Worm (Caenorhabditis elegans) whole organism, L3 larva: ENCODE data around the gene cids-1.
A peak's percentile ranks its signal among the peaks of the same experiment; 100 is the strongest.

Experiments used
- R02D3.7 ChIP-seq: fragments of 150-350 bp; optimal IDR thresholded peaks from 2 replicates; lab custom pipeline; 2014; ENCODE audit warnings: missing biosample characterization, missing genetic modification characterization
- aly-2 ChIP-seq: fragments of 150-350 bp; optimal IDR thresholded peaks from 2 replicates; lab custom pipeline; 2014; ENCODE audit warnings: missing biosample characterization, missing genetic modification characterization
- ceh-16 ChIP-seq: sonication (generic microtip); optimal IDR thresholded peaks from 2 replicates; lab custom pipeline; 2017; ENCODE audit warnings: missing biosample characterization, missing genetic modification characterization
- ceh-82 ChIP-seq: fragments of 150-350 bp; optimal IDR thresholded peaks from 2 replicates; lab custom pipeline; 2014; ENCODE audit warnings: missing biosample characterization, missing genetic modification characterization
- ceh-9 ChIP-seq: sonication (generic microtip); optimal IDR thresholded peaks from 2 replicates; lab custom pipeline; 2018; ENCODE audit warnings: missing biosample characterization, missing genetic modification characterization
- egl-5 ChIP-seq: fragments of 150-350 bp; optimal IDR thresholded peaks from 2 replicates; lab custom pipeline; 2017; ENCODE audit warnings: missing biosample characterization, missing genetic modification reagents, missing genetic modification characterization, inconsistent platforms
- elt-2 ChIP-seq: sonication (generic microtip); optimal IDR thresholded peaks from 2 replicates; lab custom pipeline; 2016; ENCODE audit warnings: missing genetic modification reagents, mild to moderate bottlenecking, missing genetic modification characterization, missing compliant biosample characterization
- elt-3 ChIP-seq, 3 experiments: fragments of 150-350 bp in 1 of 3; sonication (generic microtip) in 2 of 3; optimal IDR thresholded peaks; 2 replicates in 2 of 3; 4 replicates in 1 of 3; lab custom pipeline; 2014 to 2017; ENCODE audit warnings: missing biosample characterization in 3 of 3, missing genetic modification characterization in 3 of 3
- fkh-10 ChIP-seq: sonication (generic microtip); optimal IDR thresholded peaks from 2 replicates; lab custom pipeline; 2017; ENCODE audit warnings: missing biosample characterization, missing genetic modification reagents, missing genetic modification characterization
- fos-1 ChIP-seq: fragments of 150-350 bp; optimal IDR thresholded peaks from 2 replicates; lab custom pipeline; 2014; ENCODE audit warnings: missing biosample characterization, missing genetic modification characterization
- hmg-11 ChIP-seq: sonication (generic microtip); optimal IDR thresholded peaks from 2 replicates; lab custom pipeline; 2016; ENCODE audit warnings: missing genetic modification characterization, missing compliant biosample characterization
- jun-1 ChIP-seq: fragments of 150-350 bp; optimal IDR thresholded peaks from 2 replicates; lab custom pipeline; 2014; ENCODE audit warnings: missing biosample characterization, missing genetic modification reagents, missing genetic modification characterization
- lin-15B ChIP-seq: fragments of 150-350 bp; optimal IDR thresholded peaks from 2 replicates; lab custom pipeline; 2014; ENCODE audit warnings: missing biosample characterization, missing genetic modification characterization
- lin-39 ChIP-seq: fragments of 150-350 bp; optimal IDR thresholded peaks from 2 replicates; lab custom pipeline; 2018; ENCODE audit warnings: missing biosample characterization, missing genetic modification reagents, missing genetic modification characterization
- lsy-12 ChIP-seq: sonication (generic microtip); optimal IDR thresholded peaks from 2 replicates; lab custom pipeline; 2016; ENCODE audit warnings: mild to moderate bottlenecking, missing genetic modification characterization, missing compliant biosample characterization
- mdl-1 ChIP-seq: fragments of 150-350 bp; optimal IDR thresholded peaks from 2 replicates; lab custom pipeline; 2014; ENCODE audit warnings: missing biosample characterization, missing genetic modification characterization
- mml-1 ChIP-seq: fragments of 150-350 bp; sonication (generic microtip); optimal IDR thresholded peaks from 3 replicates; lab custom pipeline; 2014; ENCODE audit warnings: missing biosample characterization, missing genetic modification characterization
- nfya-1 ChIP-seq: sonication (generic microtip); optimal IDR thresholded peaks from 2 replicates; lab custom pipeline; 2017; ENCODE audit warnings: missing genetic modification characterization, mild to moderate bottlenecking, missing compliant biosample characterization, antibody characterized with exemption, moderate library complexity; ENCODE audit not compliant: insufficient read depth
- nhr-11 ChIP-seq: fragments of 150-350 bp; optimal IDR thresholded peaks from 2 replicates; lab custom pipeline; 2014; ENCODE audit warnings: missing biosample characterization, missing genetic modification characterization
- nhr-23 ChIP-seq: fragments of 150-350 bp; optimal IDR thresholded peaks from 2 replicates; lab custom pipeline; 2014; ENCODE audit warnings: missing biosample characterization, missing genetic modification reagents, missing genetic modification characterization
- nhr-237 ChIP-seq: fragments of 150-350 bp; optimal IDR thresholded peaks from 2 replicates; lab custom pipeline; 2014; ENCODE audit warnings: missing biosample characterization, missing genetic modification characterization
- nhr-28 ChIP-seq: fragments of 150-350 bp; optimal IDR thresholded peaks from 2 replicates; lab custom pipeline; 2014; ENCODE audit warnings: missing biosample characterization, missing genetic modification characterization
- nhr-67 ChIP-seq: fragments of 150-350 bp; optimal IDR thresholded peaks from 2 replicates; lab custom pipeline; 2014; ENCODE audit warnings: missing biosample characterization, missing genetic modification characterization
- nhr-76 ChIP-seq: fragments of 150-350 bp; sonication (generic microtip); optimal IDR thresholded peaks from 5 replicates; lab custom pipeline; 2014; ENCODE audit warnings: missing biosample characterization, missing genetic modification characterization
- pha-4 ChIP-seq: fragments of 150-350 bp; optimal IDR thresholded peaks from 2 replicates; lab custom pipeline; 2014; ENCODE audit warnings: missing biosample characterization, missing genetic modification reagents, missing genetic modification characterization
- pqm-1 ChIP-seq: fragments of 150-350 bp; optimal IDR thresholded peaks from 2 replicates; lab custom pipeline; 2017; ENCODE audit warnings: missing biosample characterization, missing genetic modification characterization, inconsistent platforms
- sea-2 ChIP-seq: fragments of 150-350 bp; sonication (generic microtip); optimal IDR thresholded peaks from 4 replicates; lab custom pipeline; 2014; ENCODE audit warnings: missing biosample characterization, missing genetic modification reagents, missing genetic modification characterization
- skn-1 ChIP-seq: fragments of 150-350 bp; optimal IDR thresholded peaks from 2 replicates; lab custom pipeline; 2014; ENCODE audit warnings: missing biosample characterization, missing genetic modification characterization
- snpc-4 ChIP-seq: fragments of 150-350 bp; optimal IDR thresholded peaks from 2 replicates; lab custom pipeline; 2014; ENCODE audit warnings: missing biosample characterization, missing genetic modification characterization
- tbx-2 ChIP-seq: sonication (generic microtip); optimal IDR thresholded peaks from 2 replicates; lab custom pipeline; 2016; ENCODE audit warnings: mild to moderate bottlenecking, missing genetic modification characterization, missing compliant biosample characterization
- unc-39 ChIP-seq: sonication (generic microtip); optimal IDR thresholded peaks from 4 replicates; lab custom pipeline; 2017; ENCODE audit warnings: missing biosample characterization, missing genetic modification characterization
- unc-62 ChIP-seq: fragments of 150-350 bp; sonication (generic microtip); optimal IDR thresholded peaks from 4 replicates; lab custom pipeline; 2014; ENCODE audit warnings: missing biosample characterization, missing genetic modification reagents, missing genetic modification characterization
- zag-1 ChIP-seq: fragments of 150-350 bp; optimal IDR thresholded peaks from 2 replicates; lab custom pipeline; 2014; ENCODE audit warnings: missing biosample characterization, missing genetic modification characterization
- ztf-11 ChIP-seq: fragments of 150-350 bp; optimal IDR thresholded peaks from 2 replicates; lab custom pipeline; 2014; ENCODE audit warnings: missing biosample characterization, missing genetic modification characterization
- ztf-4 ChIP-seq: fragments of 150-350 bp; optimal IDR thresholded peaks from 2 replicates; lab custom pipeline; 2014; ENCODE audit warnings: missing biosample characterization, missing genetic modification characterization

cids-1 gene

ce11 chrIII:8244052-8244451, at the start of gene cids-1, which contains the start of gene pbs-6:
cids-1 (plus strand) TSS chrIII:8244445.
pbs-6 (minus strand) TSS chrIII:8244092.
- peak; percentile 44 for TF ChIP-seq skn-1 (tag; lab: Kevin White, UChicago)
- peak; percentile 5 for TF ChIP-seq pha-4 (tag; lab: Kevin White, UChicago)
- TF ChIP-seq nfya-1 (tag; lab: Kevin White, UChicago) = peak; percentile 36
- peak; percentile 27 for TF ChIP-seq lin-15B
- TF ChIP-seq tbx-2 (tag; lab: Kevin White, UChicago) = no peak

- TF ChIP-seq pha-4 (tag; lab: Kevin White, UChicago) (no peak), nhr-28 (tag; lab: Kevin White, UChicago) (no peak)
- TF ChIP-seq, all 47 proteins: peak for 0
Measured at ce11 chrIII:8199060-8199459, 45.2 kb upstream of the cids-1 start.

ce11 chrIII:8201117-8201516, 43.1 kb upstream of the cids-1 start, which contains the start of gene unc-36:
unc-36 (minus strand) TSS chrIII:8201217.
- TF ChIP-seq ceh-82 (tag; lab: Kevin White, UChicago) = no peak
- TF ChIP-seq lin-39 (tag; lab: Kevin White, UChicago) = no peak
- TF ChIP-seq elt-2 = no peak
- no peak for TF ChIP-seq nhr-76 (tag; lab: Kevin White, UChicago)
- no peak for TF ChIP-seq hmg-11
- TF ChIP-seq nhr-67 (tag; lab: Kevin White, UChicago) = no peak

ce11 chrIII:8201760-8202159, 42.5 kb upstream of the cids-1 start:
- TF ChIP-seq mdl-1 = no peak
- TF ChIP-seq lin-15B = peak; percentile 33
- peak; percentile 77 for TF ChIP-seq nfya-1 (tag; lab: Kevin White, UChicago)
- TF ChIP-seq aly-2 (tag; lab: Kevin White, UChicago) = no peak
- no peak for TF ChIP-seq fkh-10
- no peak for TF ChIP-seq nhr-23 (tag; lab: Kevin White, UChicago)
- TF ChIP-seq snpc-4 (tag; lab: Kevin White, UChicago) = peak; percentile 43
- no peak for TF ChIP-seq ztf-4 (tag; lab: Kevin White, UChicago)
- TF ChIP-seq zag-1 (tag; lab: Kevin White, UChicago) = no peak
- no peak for TF ChIP-seq elt-3 (tag; optimal IDR thresholded peaks at IDR 0.05; lab: Kevin White, UChicago)
- TF ChIP-seq lin-39 (tag; lab: Kevin White, UChicago) = peak; percentile 60
- TF ChIP-seq nhr-11 (tag; lab: Kevin White, UChicago) = peak; percentile 5
- no peak for TF ChIP-seq nhr-76 (tag; lab: Kevin White, UChicago)
- no peak for TF ChIP-seq lsy-12
- no peak for TF ChIP-seq nhr-28 (tag; lab: Kevin White, UChicago)
- TF ChIP-seq ceh-9 (tag; lab: Kevin White, UChicago) = no peak
- no peak for TF ChIP-seq elt-2
- TF ChIP-seq ceh-16 (tag; lab: Kevin White, UChicago) = no peak
- TF ChIP-seq unc-62 = no peak

- TF ChIP-seq unc-39 = no peak
- TF ChIP-seq pha-4 (tag; lab: Kevin White, UChicago) = no peak
- no peak for TF ChIP-seq hmg-11
- no peak for TF ChIP-seq nhr-237 (tag; lab: Kevin White, UChicago)
- TF ChIP-seq lin-39 (tag; lab: Kevin White, UChicago) = no peak
- no peak for TF ChIP-seq R02D3.7
- no peak for TF ChIP-seq egl-5 (tag; lab: Kevin White, UChicago)
- no peak for TF ChIP-seq nhr-23 (tag; lab: Kevin White, UChicago)
- TF ChIP-seq pqm-1 (tag; lab: Kevin White, UChicago) = no peak
- no peak for TF ChIP-seq sea-2 (GFP tag; lab: Kevin White, UChicago)
- no peak for TF ChIP-seq jun-1 (tag; lab: Kevin White, UChicago)
- TF ChIP-seq ztf-11 = no peak
- TF ChIP-seq mml-1 (tag; lab: Kevin White, UChicago) = no peak
- no peak for TF ChIP-seq zag-1 (tag; lab: Kevin White, UChicago)
- TF ChIP-seq ceh-9 (tag; lab: Kevin White, UChicago) = no peak
- no peak for TF ChIP-seq nhr-76 (tag; lab: Kevin White, UChicago)
- TF ChIP-seq skn-1 (tag; lab: Kevin White, UChicago) = no peak
- TF ChIP-seq tbx-2 (tag; lab: Kevin White, UChicago) = no peak
- no peak for TF ChIP-seq fos-1 (tag; lab: Kevin White, UChicago)
- no peak for TF ChIP-seq snpc-4 (tag; lab: Kevin White, UChicago)
Measured at ce11 chrIII:8202754-8203153, 41.5 kb upstream of the cids-1 start, which contains the start of gene snb-5. snb-5 (plus strand) TSS chrIII:8203054.
